Worm (Caenorhabditis elegans) whole organism, L2 larva: ENCODE measurements around the gene F49C12.5.
A peak's percentile ranks its signal among the peaks of the same experiment; 100 is the strongest.

Experiments used
- C34F6.9 ChIP-seq: fragments of 150-350 bp; optimal IDR thresholded peaks from 2 replicates; lab custom pipeline; 2014; ENCODE audit warnings: missing biosample characterization, missing genetic modification characterization
- F13H6.1 ChIP-seq: sonication (generic microtip); optimal IDR thresholded peaks from 2 replicates; lab custom pipeline; 2016; ENCODE audit warnings: missing genetic modification characterization, missing compliant biosample characterization
- R02D3.7 ChIP-seq: fragments of 150-350 bp; optimal IDR thresholded peaks from 2 replicates; lab custom pipeline; 2014; ENCODE audit warnings: missing biosample characterization, missing genetic modification characterization
- Y55F3AM.14 ChIP-seq: fragments of 200-800 bp; sonication (Bioruptor generic); optimal IDR thresholded peaks from 2 replicates; lab custom pipeline; 2018; ENCODE audit warnings: mild to moderate bottlenecking, missing genetic modification characterization, missing compliant biosample characterization
- ZK546.5 ChIP-seq: sonication (generic microtip); optimal IDR thresholded peaks from 2 replicates; lab custom pipeline; 2017; ENCODE audit warnings: missing biosample characterization, missing genetic modification characterization
- alr-1 ChIP-seq: fragments of 150-350 bp; optimal IDR thresholded peaks from 2 replicates; lab custom pipeline; 2014; ENCODE audit warnings: missing biosample characterization, missing genetic modification characterization
- aly-2 ChIP-seq: fragments of 150-350 bp; optimal IDR thresholded peaks from 2 replicates; lab custom pipeline; 2014; ENCODE audit warnings: missing biosample characterization, missing genetic modification characterization
- ama-1 ChIP-seq: fragments of 150-350 bp; optimal IDR thresholded peaks from 2 replicates; lab custom pipeline; 2018; ENCODE audit warnings: inconsistent platforms
- ceh-16 ChIP-seq: fragments of 150-350 bp; optimal IDR thresholded peaks from 2 replicates; lab custom pipeline; 2014; ENCODE audit warnings: missing biosample characterization, missing genetic modification characterization
- ceh-82 ChIP-seq: fragments of 150-350 bp; optimal IDR thresholded peaks from 2 replicates; lab custom pipeline; 2014; ENCODE audit warnings: missing biosample characterization, missing genetic modification characterization
- crh-2 ChIP-seq: sonication (generic microtip); optimal IDR thresholded peaks from 2 replicates; lab custom pipeline; 2017; ENCODE audit warnings: missing biosample characterization, missing genetic modification characterization
- egl-27 ChIP-seq: sonication (generic microtip); optimal IDR thresholded peaks from 3 replicates; lab custom pipeline; 2017; ENCODE audit warnings: missing biosample characterization, missing genetic modification reagents, missing genetic modification characterization
- elt-1 ChIP-seq: fragments of 150-350 bp; optimal IDR thresholded peaks from 2 replicates; lab custom pipeline; 2014; ENCODE audit warnings: missing biosample characterization, missing genetic modification characterization
- elt-3 ChIP-seq: sonication (generic microtip); optimal IDR thresholded peaks from 2 replicates; lab custom pipeline; 2017; ENCODE audit warnings: missing biosample characterization, missing genetic modification characterization
- fos-1 ChIP-seq: fragments of 150-350 bp; optimal IDR thresholded peaks from 2 replicates; lab custom pipeline; 2014; ENCODE audit warnings: missing biosample characterization, missing genetic modification characterization
- gmeb-1 ChIP-seq: fragments of 150-350 bp; optimal IDR thresholded peaks from 2 replicates; lab custom pipeline; 2014; ENCODE audit warnings: missing biosample characterization, missing genetic modification characterization
- lin-11 ChIP-seq: fragments of 150-350 bp; sonication (generic microtip); optimal IDR thresholded peaks from 2 replicates; lab custom pipeline; 2014; ENCODE audit warnings: missing biosample characterization, missing genetic modification characterization, inconsistent platforms, mixed read lengths
- lin-13 ChIP-seq: fragments of 150-350 bp; optimal IDR thresholded peaks from 2 replicates; lab custom pipeline; 2014; ENCODE audit warnings: missing biosample characterization, missing genetic modification reagents, missing genetic modification characterization
- lsy-2 ChIP-seq, 2 experiments: fragments of 150-350 bp in 1 of 2; sonication (generic microtip) in 1 of 2; optimal IDR thresholded peaks; 2 replicates each; lab custom pipeline; 2014 to 2017; ENCODE audit warnings: missing biosample characterization in 2 of 2, missing genetic modification characterization in 2 of 2
- mbf-1 ChIP-seq: sonication (generic microtip); optimal IDR thresholded peaks from 2 replicates; lab custom pipeline; 2017; ENCODE audit warnings: missing biosample characterization, missing genetic modification characterization
- mdl-1 ChIP-seq, 2 experiments: fragments of 150-350 bp in 1 of 2; sonication (generic microtip) in 1 of 2; optimal IDR thresholded peaks; 2 replicates each; lab custom pipeline; 2017; ENCODE audit warnings: missing biosample characterization in 2 of 2, missing genetic modification characterization in 2 of 2
- nhr-10 ChIP-seq: sonication (generic microtip); optimal IDR thresholded peaks from 2 replicates; lab custom pipeline; 2017; ENCODE audit warnings: missing biosample characterization, missing genetic modification characterization
- nhr-11 ChIP-seq: fragments of 150-350 bp; optimal IDR thresholded peaks from 2 replicates; lab custom pipeline; 2014; ENCODE audit warnings: missing biosample characterization, missing genetic modification characterization
- nhr-12 ChIP-seq: fragments of 150-350 bp; optimal IDR thresholded peaks from 2 replicates; lab custom pipeline; 2014; ENCODE audit warnings: missing biosample characterization, missing genetic modification characterization
- nhr-129 ChIP-seq: fragments of 150-350 bp; optimal IDR thresholded peaks from 2 replicates; lab custom pipeline; 2014; ENCODE audit warnings: missing biosample characterization, missing genetic modification characterization
- nhr-21 ChIP-seq: fragments of 150-350 bp; optimal IDR thresholded peaks from 2 replicates; lab custom pipeline; 2014; ENCODE audit warnings: missing biosample characterization, missing genetic modification characterization
- nhr-23 ChIP-seq: fragments of 150-350 bp; optimal IDR thresholded peaks from 2 replicates; lab custom pipeline; 2014; ENCODE audit warnings: missing biosample characterization, missing genetic modification reagents, missing genetic modification characterization
- nhr-237 ChIP-seq: fragments of 150-350 bp; optimal IDR thresholded peaks from 2 replicates; lab custom pipeline; 2014; ENCODE audit warnings: missing biosample characterization, missing genetic modification characterization
- nhr-25 ChIP-seq: fragments of 150-350 bp; sonication (generic microtip); optimal IDR thresholded peaks from 3 replicates; lab custom pipeline; 2014; ENCODE audit warnings: missing biosample characterization, missing genetic modification characterization
- nhr-6 ChIP-seq: fragments of 150-350 bp; optimal IDR thresholded peaks from 2 replicates; lab custom pipeline; 2014; ENCODE audit warnings: missing biosample characterization, missing genetic modification characterization
- nhr-77 ChIP-seq: fragments of 150-350 bp; optimal IDR thresholded peaks from 2 replicates; lab custom pipeline; 2014; ENCODE audit warnings: missing biosample characterization, missing genetic modification characterization
- peb-1 ChIP-seq: fragments of 150-350 bp; optimal IDR thresholded peaks from 2 replicates; lab custom pipeline; 2014; ENCODE audit warnings: missing biosample characterization, missing genetic modification characterization
- sem-4 ChIP-seq: fragments of 150-350 bp; optimal IDR thresholded peaks from 2 replicates; lab custom pipeline; 2014; ENCODE audit warnings: missing biosample characterization, missing genetic modification reagents, missing genetic modification characterization
- skn-1 ChIP-seq: sonication (generic microtip); optimal IDR thresholded peaks from 2 replicates; lab custom pipeline; 2017; ENCODE audit warnings: missing biosample characterization, missing genetic modification characterization
- sma-9 ChIP-seq, 2 experiments: fragments of 150-350 bp in 1 of 2; sonication (generic microtip) in 1 of 2; optimal IDR thresholded peaks; 2 replicates each; lab custom pipeline; 2014 to 2016; ENCODE audit warnings: missing genetic modification characterization in 2 of 2, mild to moderate bottlenecking in 1 of 2, missing biosample characterization in 1 of 2, missing compliant biosample characterization in 1 of 2, missing genetic modification reagents in 1 of 2, moderate library complexity in 1 of 2
- snpc-4 ChIP-seq: fragments of 150-350 bp; optimal IDR thresholded peaks from 2 replicates; lab custom pipeline; 2014; ENCODE audit warnings: missing biosample characterization, missing genetic modification characterization
- unc-39 ChIP-seq: fragments of 150-350 bp; optimal IDR thresholded peaks from 2 replicates; lab custom pipeline; 2014; ENCODE audit warnings: missing biosample characterization, missing genetic modification characterization
- unc-55 ChIP-seq: fragments of 150-350 bp; sonication (generic microtip); optimal IDR thresholded peaks from 3 replicates; lab custom pipeline; 2014; ENCODE audit warnings: missing biosample characterization, missing genetic modification reagents, missing genetic modification characterization
- unc-62 ChIP-seq: fragments of 150-350 bp; optimal IDR thresholded peaks from 2 replicates; lab custom pipeline; 2014; ENCODE audit warnings: missing biosample characterization, missing genetic modification reagents, missing genetic modification characterization
- zag-1 ChIP-seq: fragments of 150-350 bp; optimal IDR thresholded peaks from 2 replicates; lab custom pipeline; 2014; ENCODE audit warnings: missing biosample characterization, missing genetic modification characterization
- ztf-1 ChIP-seq: fragments of 200-800 bp; sonication (Bioruptor generic); conservative IDR thresholded peaks from 2 replicates; pipeline ENCODE4 v1.3.6; 2022; ENCODE audit warnings: missing genetic modification characterization, missing compliant biosample characterization
- ztf-11 ChIP-seq: sonication (generic microtip); optimal IDR thresholded peaks from 2 replicates; lab custom pipeline; 2017; ENCODE audit warnings: missing biosample characterization, missing genetic modification characterization
- ztf-4 ChIP-seq: fragments of 150-350 bp; optimal IDR thresholded peaks from 2 replicates; lab custom pipeline; 2014; ENCODE audit warnings: missing biosample characterization, missing genetic modification characterization

F49C12.5 gene

ce11 chrIV:9304617-9305016 lies at the start of gene F49C12.5:
TSS of gene F49C12.5 (plus strand) at chrIV:9304917.
- TF ChIP-seq ztf-1 (GFP tag; lab: Robert Waterston, UW): no peak
- TF ChIP-seq nhr-23 (tag; lab: Kevin White, UChicago): no peak

- TF ChIP-seq lin-11 (tag; lab: Kevin White, UChicago) (no peak), snpc-4 (tag; lab: Kevin White, UChicago) (no peak)
These were observed 48.7 kb upstream of the F49C12.5 start, which contains the start of gene Y11D7A.9 for ce11 chrIV:9256017-9256416. TSS of gene Y11D7A.9 (minus strand) at chrIV:9256117.

ce11 chrIV:9256865-9257264 lies 47.9 kb upstream of the F49C12.5 start:
- no peak for TF ChIP-seq zag-1 (tag; lab: Kevin White, UChicago)

ce11 chrIV:9258547-9258946 lies 46.2 kb upstream of the F49C12.5 start:
- TF ChIP-seq nhr-23 (tag; lab: Kevin White, UChicago) (no peak), sem-4 (tag; lab: Kevin White, UChicago) (peak; percentile 9), nhr-21 (tag; lab: Kevin White, UChicago) (peak; percentile 50), ama-1 (lab: Kevin White, UChicago) (peak; percentile 44)

- TF ChIP-seq F13H6.1 (tag; lab: Kevin White, UChicago): no peak
- no peak for TF ChIP-seq fos-1 (tag; lab: Kevin White, UChicago)
- TF ChIP-seq C34F6.9: no peak
- no peak for TF ChIP-seq ztf-1 (GFP tag; lab: Robert Waterston, UW)
- TF ChIP-seq skn-1 (tag; lab: Kevin White, UChicago): peak; percentile 80
- TF ChIP-seq ceh-82 (tag; lab: Kevin White, UChicago): no peak
These were observed 45.0 kb upstream of the F49C12.5 start, which contains the start of gene Y11D7A.10 for ce11 chrIV:9259687-9260086. TSS of gene Y11D7A.10 (minus strand) at chrIV:9259768.

ce11 chrIV:9260334-9260733 lies 44.4 kb upstream of the F49C12.5 start:
- no peak for TF ChIP-seq ceh-82 (tag; lab: Kevin White, UChicago)
- no peak for TF ChIP-seq nhr-25 (tag; lab: Kevin White, UChicago)
- no peak for TF ChIP-seq nhr-237 (tag; lab: Kevin White, UChicago)
- TF ChIP-seq ZK546.5 (tag; lab: Kevin White, UChicago): no peak
- TF ChIP-seq nhr-77 (tag; lab: Kevin White, UChicago): no peak
- no peak for TF ChIP-seq aly-2 (tag; lab: Kevin White, UChicago)
- peak; percentile 66 for TF ChIP-seq C34F6.9
- no peak for TF ChIP-seq Y55F3AM.14 (GFP tag; lab: Kevin White, UChicago)
- TF ChIP-seq ama-1 (lab: Kevin White, UChicago): no peak
- no peak for TF ChIP-seq lin-11 (tag; lab: Kevin White, UChicago)
- TF ChIP-seq sma-9 (GFP tag; optimal IDR thresholded peaks at IDR 0.05; lab: Kevin White, UChicago): peak; percentile 15
- TF ChIP-seq sma-9 (tag; optimal IDR thresholded peaks at IDR 0.05; lab: Kevin White, UChicago): no peak
- no peak for TF ChIP-seq unc-39
- peak; percentile 60 for TF ChIP-seq unc-55
- TF ChIP-seq elt-1 (tag; lab: Kevin White, UChicago): no peak
- no peak for TF ChIP-seq ztf-11 (tag; lab: Kevin White, UChicago)
- no peak for TF ChIP-seq alr-1 (tag; lab: Kevin White, UChicago)
- no peak for TF ChIP-seq egl-27 (tag; lab: Kevin White, UChicago)
- no peak for TF ChIP-seq ztf-4 (tag; lab: Kevin White, UChicago)
- no peak for TF ChIP-seq elt-3
- no peak for TF ChIP-seq mbf-1 (tag; lab: Kevin White, UChicago)
- no peak for TF ChIP-seq lin-13 (GFP tag; lab: Kevin White, UChicago)
- no peak for TF ChIP-seq ceh-16 (tag; lab: Kevin White, UChicago)
- TF ChIP-seq mdl-1 (tag; optimal IDR thresholded peaks at IDR 0.05; lab: Kevin White, UChicago): no peak
- TF ChIP-seq nhr-10 (tag; lab: Kevin White, UChicago): no peak
- no peak for TF ChIP-seq unc-62 (GFP tag; lab: Kevin White, UChicago)
- no peak for TF ChIP-seq nhr-23 (tag; lab: Kevin White, UChicago)
- TF ChIP-seq crh-2 (tag; lab: Kevin White, UChicago): no peak
- TF ChIP-seq skn-1 (tag; lab: Kevin White, UChicago): no peak
- TF ChIP-seq fos-1 (tag; lab: Kevin White, UChicago): no peak
- TF ChIP-seq nhr-21 (tag; lab: Kevin White, UChicago): no peak
- no peak for TF ChIP-seq ztf-1 (GFP tag; lab: Robert Waterston, UW)
- peak; percentile 2 for TF ChIP-seq nhr-129 (tag; lab: Kevin White, UChicago)
- TF ChIP-seq nhr-11: no peak
- no peak for TF ChIP-seq nhr-12 (tag; lab: Kevin White, UChicago)
- no peak for TF ChIP-seq lsy-2 (tag; optimal IDR thresholded peaks at IDR 0.05; lab: Kevin White, UChicago)
- no peak for TF ChIP-seq F13H6.1 (tag; lab: Kevin White, UChicago)
- peak; percentile 44 for TF ChIP-seq gmeb-1 (tag; lab: Kevin White, UChicago)
- no peak for TF ChIP-seq R02D3.7 (tag; lab: Kevin White, UChicago)
- no peak for TF ChIP-seq peb-1 (tag; lab: Kevin White, UChicago)
- TF ChIP-seq nhr-6 (tag; lab: Kevin White, UChicago): no peak
